Fruit fly (Drosophila melanogaster) whole organism, prepupa: Measurements from ENCODE around the gene CG8892.

ENCODE experiments used
- CG10669 ChIP-seq: fragments of 200-800 bp; sonication (Bioruptor generic); optimal IDR thresholded peaks from 3 replicates; lab custom pipeline; 2018; ENCODE audit warnings: missing biosample characterization, mild to moderate bottlenecking, missing genetic modification characterization, moderate library complexity
- Gug ChIP-seq: fragments of 200-800 bp; sonication (Bioruptor generic); IDR thresholded peaks from 2 replicates; pipeline ENCODE4 v1.3.6; 2022; ENCODE audit warnings: missing biosample characterization, missing genetic modification characterization
- fd85E ChIP-seq: fragments of 200-800 bp; sonication (Bioruptor generic); optimal IDR thresholded peaks from 3 replicates; lab custom pipeline; 2016; ENCODE audit warnings: missing biosample characterization, missing genetic modification characterization
- salr ChIP-seq, 2 experiments: fragments of 200-800 bp; sonication (Bioruptor generic); optimal IDR thresholded peaks; 3 replicates each; lab custom pipeline; 2016 to 2018; ENCODE audit warnings: missing biosample characterization in 2 of 2, missing genetic modification characterization in 2 of 2, mild to moderate bottlenecking in 1 of 2

DNA sequence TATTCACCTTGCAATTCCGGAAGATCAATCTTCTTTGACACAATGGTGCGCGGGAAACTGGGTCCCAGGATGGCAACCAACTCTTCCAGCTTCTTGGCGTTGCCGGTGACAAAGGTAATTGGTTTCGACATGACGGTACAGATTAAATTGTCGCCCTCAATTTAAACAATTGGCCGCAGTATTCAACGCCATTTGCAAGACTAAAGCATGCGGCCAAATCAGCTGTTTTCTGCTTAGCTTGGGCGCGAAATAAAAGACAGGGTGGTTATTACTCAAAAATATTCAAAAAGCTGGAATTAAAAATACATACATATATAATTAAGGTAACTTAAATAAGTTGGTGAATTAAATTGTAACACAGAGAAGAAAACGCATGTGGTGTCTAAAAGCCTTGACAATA, 2.3 kb downstream of the CG8892 start, which contains the start of gene CG8891:
- TF ChIP-seq CG10669 (GFP tag; lab: Kevin White, UChicago): no peak
- TF ChIP-seq Gug (GFP tag; lab: Robert Waterston, UW): no peak
- TF ChIP-seq salr (GFP tag; optimal IDR thresholded peaks at IDR 0.05; lab: Kevin White, UChicago): no peak
- no peak for TF ChIP-seq fd85E
